Worm (Caenorhabditis elegans) whole organism, L4 larva: ENCODE measurements around the gene sip-1.

Experiments used
- D1046.2 ChIP-seq: fragments of 200-800 bp; sonication (Bioruptor generic); IDR thresholded peaks from 2 replicates; pipeline ENCODE4 v1.3.6; 2022; ENCODE audit warnings: missing genetic modification characterization, missing compliant biosample characterization
- F10B5.3 ChIP-seq: sonication (generic microtip); optimal IDR thresholded peaks from 2 replicates; lab custom pipeline; 2016; ENCODE audit warnings: mild to moderate bottlenecking, missing genetic modification characterization, missing compliant biosample characterization
- F49E8.2 ChIP-seq: sonication (generic microtip); optimal IDR thresholded peaks from 2 replicates; lab custom pipeline; 2016; ENCODE audit warnings: missing compliant biosample characterization, mild to moderate bottlenecking, missing genetic modification characterization, borderline replicate concordance
- T26A8.4 ChIP-seq: fragments of 200-800 bp; sonication (Bioruptor generic); IDR thresholded peaks from 2 replicates; pipeline ENCODE4 v1.3.6; 2022; ENCODE audit warnings: missing genetic modification characterization, missing compliant biosample characterization
- Y5F2A.4 ChIP-seq: fragments of 200-800 bp; sonication (Bioruptor generic); optimal IDR thresholded peaks from 2 replicates; lab custom pipeline; 2018; ENCODE audit warnings: mild to moderate bottlenecking, missing genetic modification characterization, missing compliant biosample characterization
- Y75B8A.6 ChIP-seq: fragments of 200-800 bp; sonication (Bioruptor generic); IDR thresholded peaks from 2 replicates; pipeline ENCODE4 v1.3.6; 2022; ENCODE audit warnings: missing genetic modification reagents, missing genetic modification characterization, missing compliant biosample characterization
- aha-1 ChIP-seq: fragments of 150-350 bp; peaks from one replicate; lab custom pipeline; 2014; ENCODE audit warnings: missing biosample characterization, missing genetic modification characterization
- ama-1 ChIP-seq: fragments of 150-350 bp; optimal IDR thresholded peaks from 2 replicates; lab custom pipeline; 2014; ENCODE audit warnings: inconsistent platforms, mixed read lengths
- arid-1 ChIP-seq: fragments of 200-800 bp; sonication (Bioruptor generic); conservative IDR thresholded peaks from 2 replicates; pipeline ENCODE4 v1.3.6; 2022; ENCODE audit warnings: missing genetic modification reagents, missing genetic modification characterization, missing compliant biosample characterization
- ceh-28 ChIP-seq: fragments of 150-350 bp; optimal IDR thresholded peaks from 2 replicates; lab custom pipeline; 2014; ENCODE audit warnings: missing biosample characterization, missing genetic modification reagents, missing genetic modification characterization
- ctbp-1 ChIP-seq: fragments of 200-800 bp; sonication (Bioruptor generic); IDR thresholded peaks from 2 replicates; pipeline ENCODE4 v1.3.6; 2022; ENCODE audit warnings: missing genetic modification reagents, missing genetic modification characterization, missing compliant biosample characterization
- daf-19 ChIP-seq: fragments of 200-800 bp; sonication (Bioruptor generic); conservative IDR thresholded peaks from 2 replicates; pipeline ENCODE4 v1.3.6; 2022; ENCODE audit warnings: missing genetic modification characterization, missing compliant biosample characterization
- dpl-1 ChIP-seq: fragments of 150-350 bp; optimal IDR thresholded peaks from 2 replicates; lab custom pipeline; 2014; ENCODE audit warnings: missing biosample characterization, missing genetic modification reagents, missing genetic modification characterization
- dve-1 ChIP-seq: sonication (generic microtip); optimal IDR thresholded peaks from 2 replicates; lab custom pipeline; 2017; ENCODE audit warnings: antibody characterized with exemption, mild to moderate bottlenecking, missing genetic modification characterization, missing compliant biosample characterization; ENCODE audit not compliant: insufficient read depth
- egl-43 ChIP-seq: fragments of 200-800 bp; sonication (Bioruptor generic); IDR thresholded peaks from 2 replicates; pipeline ENCODE4 v1.3.6; 2022; ENCODE audit warnings: missing genetic modification reagents, missing genetic modification characterization, missing compliant biosample characterization
- fkh-10 ChIP-seq: fragments of 150-350 bp; optimal IDR thresholded peaks from 2 replicates; lab custom pipeline; 2014; ENCODE audit warnings: missing biosample characterization, missing genetic modification reagents, missing genetic modification characterization
- gei-8 ChIP-seq: fragments of 200-800 bp; sonication (Bioruptor generic); optimal IDR thresholded peaks from 2 replicates; lab custom pipeline; 2018; ENCODE audit warnings: mild to moderate bottlenecking, missing genetic modification characterization, missing compliant biosample characterization
- hlh-11 ChIP-seq: fragments of 200-800 bp; sonication (Bioruptor generic); optimal IDR thresholded peaks from 2 replicates; lab custom pipeline; 2018; ENCODE audit warnings: mild to moderate bottlenecking, missing genetic modification characterization, missing compliant biosample characterization
- hlh-30 ChIP-seq: sonication (generic microtip); optimal IDR thresholded peaks from 2 replicates; lab custom pipeline; 2017; ENCODE audit warnings: antibody characterized with exemption, mild to moderate bottlenecking, missing genetic modification characterization, missing compliant biosample characterization; ENCODE audit not compliant: insufficient read depth
- lin-1 ChIP-seq: fragments of 200-800 bp; sonication (Bioruptor generic); IDR thresholded peaks from 2 replicates; pipeline ENCODE4 v1.3.6; 2022; ENCODE audit warnings: missing genetic modification reagents, missing genetic modification characterization, missing compliant biosample characterization
- lin-38 ChIP-seq: fragments of 200-800 bp; sonication (Bioruptor generic); IDR thresholded peaks from 2 replicates; pipeline ENCODE4 v1.3.6; 2022; ENCODE audit warnings: missing genetic modification reagents, missing genetic modification characterization, missing compliant biosample characterization
- lin-39 ChIP-seq: fragments of 150-350 bp; optimal IDR thresholded peaks from 2 replicates; lab custom pipeline; 2014; ENCODE audit warnings: missing biosample characterization, missing genetic modification reagents, missing genetic modification characterization
- lir-3 ChIP-seq: sonication (generic microtip); optimal IDR thresholded peaks from 2 replicates; lab custom pipeline; 2016; ENCODE audit warnings: mild to moderate bottlenecking, missing genetic modification characterization, missing compliant biosample characterization
- madf-5 ChIP-seq, 2 experiments: fragments of 200-800 bp; sonication (Bioruptor generic); IDR thresholded peaks; 2 replicates each; pipeline ENCODE4 v1.3.6; 2022; ENCODE audit warnings: missing compliant biosample characterization in 2 of 2, missing genetic modification characterization in 2 of 2
- mdt-29 ChIP-seq: fragments of 200-800 bp; sonication (Bioruptor generic); IDR thresholded peaks from 2 replicates; pipeline ENCODE4 v1.3.6; 2022; ENCODE audit warnings: missing genetic modification reagents, missing genetic modification characterization, missing compliant biosample characterization
- mes-2 ChIP-seq: sonication (generic microtip); optimal IDR thresholded peaks from 2 replicates; lab custom pipeline; 2016; ENCODE audit warnings: missing genotype, mild to moderate bottlenecking, missing genetic modification characterization, missing compliant biosample characterization; ENCODE audit not compliant: poor library complexity, severe bottlenecking
- mxl-3 ChIP-seq: fragments of 200-800 bp; sonication (Bioruptor generic); optimal IDR thresholded peaks from 2 replicates; lab custom pipeline; 2018; ENCODE audit warnings: mild to moderate bottlenecking, missing genetic modification characterization, missing compliant biosample characterization
- nhr-6 ChIP-seq: fragments of 150-350 bp; optimal IDR thresholded peaks from 2 replicates; lab custom pipeline; 2014; ENCODE audit warnings: missing biosample characterization, missing genetic modification characterization
- saeg-2 ChIP-seq: fragments of 200-800 bp; sonication (Bioruptor generic); IDR thresholded peaks from 2 replicates; pipeline ENCODE4 v1.3.6; 2022; ENCODE audit warnings: missing genetic modification reagents, missing genetic modification characterization, missing compliant biosample characterization
- set-16 ChIP-seq: fragments of 200-800 bp; sonication (Bioruptor generic); IDR thresholded peaks from 2 replicates; pipeline ENCODE4 v1.3.6; 2022; ENCODE audit warnings: missing genetic modification reagents, missing genetic modification characterization, missing compliant biosample characterization
- snpc-1.2 ChIP-seq: fragments of 200-800 bp; sonication (Bioruptor generic); IDR thresholded peaks from 2 replicates; pipeline ENCODE4 v1.3.6; 2022; ENCODE audit warnings: missing genetic modification reagents, missing genetic modification characterization, missing compliant biosample characterization
- unc-130 ChIP-seq: sonication (generic microtip); optimal IDR thresholded peaks from 2 replicates; lab custom pipeline; 2016; ENCODE audit warnings: missing genetic modification reagents, missing genetic modification characterization, missing compliant biosample characterization
- zfp-2 ChIP-seq: sonication (generic microtip); optimal IDR thresholded peaks from 2 replicates; lab custom pipeline; 2016; ENCODE audit warnings: mild to moderate bottlenecking, missing genetic modification characterization, missing compliant biosample characterization
- zfp-3 ChIP-seq: fragments of 200-800 bp; sonication (Bioruptor generic); conservative IDR thresholded peaks from 2 replicates; pipeline ENCODE4 v1.3.6; 2022; ENCODE audit warnings: missing genetic modification reagents, missing genetic modification characterization, missing compliant biosample characterization

sip-1 gene

DNA sequence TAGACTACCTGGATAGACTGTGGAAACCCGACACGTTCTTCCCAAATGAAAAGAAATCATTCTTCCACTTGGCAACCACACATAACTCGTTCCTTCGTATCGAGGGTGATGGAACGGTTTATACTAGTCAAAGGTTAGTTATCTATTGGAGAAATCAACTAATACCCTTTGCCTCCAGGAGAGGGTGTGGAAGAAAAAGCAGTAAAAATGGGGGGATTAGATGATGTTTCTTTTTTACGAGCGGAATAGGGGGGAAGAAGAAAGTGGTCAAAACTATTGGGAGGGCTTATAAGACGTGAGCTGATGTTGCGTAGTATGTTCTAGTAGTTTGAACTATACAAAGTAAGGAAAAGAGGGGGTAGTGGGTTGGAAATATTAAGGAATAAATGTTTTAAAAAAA is 16.4 kb upstream of the sip-1 start:
- TF ChIP-seq lin-1 (GFP tag; lab: Robert Waterston, UW) (no peak), Y75B8A.6 (GFP tag; lab: Robert Waterston, UW) (no peak), zfp-2 (tag; lab: Kevin White, UChicago) (no peak)
- TF ChIP-seq, all 104 proteins: peak for 0

DNA sequence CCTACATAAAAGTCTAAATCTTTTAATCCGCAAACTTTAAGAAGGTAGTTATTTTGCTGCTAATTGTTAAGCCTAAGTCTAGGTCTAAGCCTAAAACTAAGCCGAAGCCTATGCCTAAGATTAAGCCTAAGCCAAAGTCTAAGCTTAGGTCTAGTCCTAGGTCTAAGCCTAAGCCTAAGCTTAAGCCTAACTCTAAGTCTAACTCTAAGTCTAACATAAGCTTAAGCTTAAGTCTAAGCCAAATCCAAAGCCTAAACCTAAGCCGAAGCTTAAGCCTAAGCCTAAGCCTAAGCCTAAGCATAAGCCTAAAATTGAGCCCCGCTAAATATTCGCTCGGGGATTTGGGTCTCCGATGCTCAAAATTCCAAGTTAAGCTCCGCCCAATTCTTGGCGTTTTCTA is 14.6 kb upstream of the sip-1 start:
- TF ChIP-seq snpc-1.2, result no peak
- no peak for TF ChIP-seq mxl-3
- no peak for TF ChIP-seq mes-2 (tag; lab: Kevin White, UChicago)
- no peak for TF ChIP-seq dve-1
- TF ChIP-seq madf-5 (GFP tag; IDR thresholded peaks at IDR 0.05; lab: Robert Waterston, UW), result no peak
- no peak for TF ChIP-seq F10B5.3 (tag; lab: Kevin White, UChicago)
- no peak for TF ChIP-seq zfp-3 (GFP tag; lab: Robert Waterston, UW)
- TF ChIP-seq ceh-28 (tag; lab: Kevin White, UChicago), result no peak
- no peak for TF ChIP-seq T26A8.4

DNA sequence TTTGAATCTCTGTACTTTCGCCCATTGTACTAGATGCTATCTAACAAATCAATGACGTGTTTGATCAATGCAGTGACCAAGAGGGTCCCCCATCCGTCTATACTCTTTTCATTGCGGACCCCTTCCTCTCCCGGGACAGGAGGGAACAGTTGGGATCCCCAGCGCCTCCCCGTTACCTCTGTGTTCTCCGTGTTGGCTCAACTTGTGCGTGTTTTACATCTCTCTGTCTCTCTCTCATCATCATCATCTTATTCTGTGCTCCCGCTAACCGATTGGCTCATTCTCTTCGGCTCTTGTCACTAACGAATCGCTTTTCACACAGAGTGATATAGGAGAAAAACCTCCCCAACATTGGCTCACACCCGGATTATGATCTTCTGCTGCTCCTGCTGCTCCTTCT is 13.9 kb upstream of the sip-1 start, which contains the start of gene unc-49:
Gene unc-49, plus strand, starts transcription at position 240 of the 400 bp plus-strand sequence.
- TF ChIP-seq Y5F2A.4 (no peak), aha-1 (peak; percentile 58)

DNA sequence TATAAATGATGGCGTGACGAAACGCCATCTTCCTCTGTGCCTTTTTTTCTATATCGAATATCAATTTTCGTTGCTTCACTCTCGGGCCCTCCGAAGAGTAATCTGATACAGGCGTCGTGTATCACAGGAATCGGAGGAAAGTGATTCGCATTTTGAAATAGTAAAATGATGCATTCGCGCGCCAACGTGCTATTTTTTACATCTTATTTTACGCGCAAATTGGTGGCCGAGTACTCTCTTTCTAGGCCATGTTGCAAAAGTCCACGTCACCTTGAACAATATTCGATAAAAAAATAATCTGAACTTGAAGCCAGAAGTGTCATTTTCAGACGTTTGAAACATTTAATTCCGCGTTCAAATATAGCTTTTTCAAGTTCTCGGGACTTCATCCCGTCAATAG is 13.0 kb upstream of the sip-1 start:
- TF ChIP-seq mdt-29 (GFP tag; lab: Robert Waterston, UW) (no peak), aha-1 (peak; percentile 62)

DNA sequence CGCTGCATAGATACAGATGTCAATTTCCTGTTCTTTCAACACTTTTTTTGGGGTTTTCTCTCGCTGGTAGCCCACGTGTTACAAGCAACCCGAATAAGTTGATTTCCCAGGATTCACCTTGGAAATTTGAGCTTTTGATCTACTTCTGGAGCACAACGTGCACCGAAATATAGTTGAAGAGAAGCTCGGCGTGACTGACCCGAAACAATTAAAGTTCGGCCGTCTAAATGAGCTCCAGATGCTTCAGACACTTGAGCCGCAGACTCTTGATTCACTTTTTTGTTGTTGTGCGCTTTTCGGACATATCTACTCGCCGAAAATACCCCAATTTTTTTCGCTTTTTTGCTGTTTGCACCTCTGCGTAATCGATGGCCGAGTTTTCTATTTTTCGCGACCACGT is 12.3 kb upstream of the sip-1 start:
- no peak for TF ChIP-seq hlh-30 (tag; lab: Kevin White, UChicago)

DNA sequence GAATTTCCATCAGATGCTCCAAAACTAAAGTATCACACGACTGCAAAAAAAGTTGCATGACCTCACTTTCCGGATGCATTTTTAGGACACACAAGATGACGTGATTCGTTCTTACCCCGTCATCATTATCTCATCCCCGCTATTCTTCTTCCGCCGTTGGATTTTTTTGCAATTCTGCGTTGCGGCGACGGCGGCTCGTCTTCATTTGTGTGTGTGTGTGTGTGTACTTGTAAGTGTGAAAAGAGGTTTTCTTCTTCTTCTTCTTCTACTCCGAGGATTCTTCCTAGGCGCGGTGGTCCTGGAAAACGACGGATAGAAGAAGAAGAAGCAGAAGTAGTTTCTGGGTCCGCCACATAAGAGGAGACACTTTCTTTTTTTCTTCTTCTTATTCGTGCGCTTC is 9.2 kb upstream of the sip-1 start:
- TF ChIP-seq saeg-2 (GFP tag; lab: Robert Waterston, UW), result no peak
- no peak for TF ChIP-seq nhr-6 (tag; lab: Kevin White, UChicago)
- TF ChIP-seq aha-1, result peak; percentile 10
- TF ChIP-seq gei-8 (GFP tag; lab: Kevin White, UChicago), result no peak

DNA sequence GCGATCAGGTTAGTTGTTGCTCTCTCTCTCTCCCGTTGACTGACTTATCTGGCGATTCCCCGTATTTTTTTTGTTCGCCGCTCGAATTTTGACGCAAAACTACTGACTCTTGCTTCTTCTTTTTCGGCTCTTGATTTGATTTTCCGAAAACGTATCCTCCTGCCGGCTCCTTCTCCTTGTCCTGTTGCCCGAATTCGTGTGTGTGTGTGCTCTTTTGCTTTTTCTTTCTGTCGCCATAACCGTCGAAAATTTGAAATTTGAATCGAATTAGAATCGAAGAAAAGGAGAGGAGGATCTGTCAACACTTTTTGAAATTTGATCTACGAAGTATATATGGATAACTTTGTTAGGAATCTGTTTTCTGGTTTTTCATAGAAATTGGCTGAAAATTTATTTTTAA is 6.0 kb upstream of the sip-1 start:
- TF ChIP-seq lir-3 (no peak), hlh-11 (tag; lab: Kevin White, UChicago) (no peak), fkh-10 (GFP tag; lab: Kevin White, UChicago) (peak; percentile 22)

DNA sequence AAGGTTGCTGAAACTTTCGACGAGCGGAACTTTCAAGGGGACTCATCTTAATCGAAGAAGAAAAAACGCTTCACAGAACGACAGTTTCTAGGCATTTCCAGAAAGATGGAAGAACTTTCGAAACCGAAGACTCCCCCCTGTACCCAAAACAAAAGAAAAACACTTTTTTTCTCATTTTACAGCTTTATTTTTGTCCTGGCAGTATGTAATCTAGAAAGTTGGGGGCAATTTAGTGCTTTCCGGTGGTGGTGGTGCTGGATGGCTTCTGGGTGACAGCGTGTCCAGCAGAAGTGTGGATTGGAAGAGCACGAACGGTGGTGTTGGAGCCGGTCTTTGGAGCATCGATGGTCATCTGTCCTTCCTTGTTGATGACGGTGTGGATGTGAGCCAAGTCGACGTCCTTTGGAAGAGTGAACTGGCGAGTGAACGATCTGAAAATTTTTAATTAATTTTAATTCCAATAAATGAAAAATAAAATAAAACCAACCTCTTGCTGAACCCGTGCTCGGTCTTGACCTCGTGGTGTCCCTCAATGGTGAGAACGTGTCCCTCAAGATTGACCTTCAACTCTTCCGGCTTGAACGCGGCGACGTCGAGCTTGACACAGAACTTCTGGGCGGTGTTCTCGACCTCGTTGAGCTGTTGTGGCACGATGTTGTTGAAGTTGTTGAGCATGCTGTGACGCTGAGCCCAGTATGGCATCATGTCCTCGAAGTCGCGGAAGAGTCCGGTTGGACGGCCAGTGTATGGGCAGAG is 480 bp downstream of the sip-1 start:
- TF ChIP-seq daf-19 (GFP tag; lab: Robert Waterston, UW) (0 out of 2 replicates have a peak, but pooled peaks have one; percentile 7), unc-130 (peak; percentile 83), ama-1 (lab: Kevin White, UChicago) (peak; percentile 56), snpc-1.2 (peak; percentile 57), dpl-1 (GFP tag; lab: Kevin White, UChicago) (no peak), ctbp-1 (GFP tag; lab: Robert Waterston, UW) (0 out of 2 replicates have a peak, but pooled peaks have one; percentile 28), set-16 (GFP tag; lab: Robert Waterston, UW) (peak; percentile 33; the same call in 1 of the 2 replicates), gei-8 (GFP tag; lab: Kevin White, UChicago) (peak; percentile 26), egl-43 (peak; percentile 20; the same call in 1 of the 2 replicates), D1046.2 (GFP tag; lab: Robert Waterston, UW) (no peak), mes-2 (tag; lab: Kevin White, UChicago) (peak; percentile 13), lin-39 (tag; lab: Kevin White, UChicago) (no peak), arid-1 (GFP tag; lab: Robert Waterston, UW) (0 out of 2 replicates have a peak, but pooled peaks have one; percentile 28), lir-3 (no peak), Y5F2A.4 (peak; percentile 1), F49E8.2 (tag; lab: Kevin White, UChicago) (peak; percentile 54), lin-38 (peak; percentile 79)
